Worm (Caenorhabditis elegans) whole organism, midembryonic: ENCODE measurements around the gene F54F7.6.

Experiments
- T22C8.4 ChIP-seq: fragments of 200-800 bp; sonication (Bioruptor generic); IDR thresholded peaks from 2 replicates; pipeline ENCODE4 v1.3.6; 2022; ENCODE audit warnings: missing genetic modification characterization, missing compliant biosample characterization
- flt-1 ChIP-seq: fragments of 200-800 bp; sonication (Bioruptor generic); IDR thresholded peaks from 2 replicates; pipeline ENCODE4 v1.3.6; 2022; ENCODE audit warnings: missing genetic modification characterization, missing compliant biosample characterization
- klf-2 ChIP-seq: fragments of 200-800 bp; sonication (Bioruptor generic); conservative IDR thresholded peaks from 2 replicates; pipeline ENCODE4 v1.3.6; 2022; ENCODE audit warnings: missing genetic modification reagents, missing genetic modification characterization, missing compliant biosample characterization
- ref-1 ChIP-seq: fragments of 200-800 bp; sonication (Bioruptor generic); conservative IDR thresholded peaks from 2 replicates; pipeline ENCODE4 v1.3.6; 2022; ENCODE audit warnings: missing genetic modification reagents, missing genetic modification characterization, missing compliant biosample characterization
- tab-1 ChIP-seq: fragments of 200-800 bp; sonication (Bioruptor generic); IDR thresholded peaks from 2 replicates; pipeline ENCODE4 v1.3.6; 2022; ENCODE audit warnings: missing genetic modification characterization, missing compliant biosample characterization

- TF ChIP-seq flt-1 (GFP tag; lab: Robert Waterston, UW) (no peak), ref-1 (GFP tag; lab: Robert Waterston, UW) (no peak), T22C8.4 (GFP tag; lab: Robert Waterston, UW) (no peak), klf-2 (GFP tag; lab: Robert Waterston, UW) (no peak), tab-1 (GFP tag; lab: Robert Waterston, UW) (no peak)
Measured at ce11 chrX:11850082-11850481, 15.1 kb upstream of the F54F7.6 start, which contains the start of gene F54F7.3.
